Worm (Caenorhabditis elegans): Measurements from ENCODE around the gene eif-3.D.

The eif-3.D gene

DNA sequence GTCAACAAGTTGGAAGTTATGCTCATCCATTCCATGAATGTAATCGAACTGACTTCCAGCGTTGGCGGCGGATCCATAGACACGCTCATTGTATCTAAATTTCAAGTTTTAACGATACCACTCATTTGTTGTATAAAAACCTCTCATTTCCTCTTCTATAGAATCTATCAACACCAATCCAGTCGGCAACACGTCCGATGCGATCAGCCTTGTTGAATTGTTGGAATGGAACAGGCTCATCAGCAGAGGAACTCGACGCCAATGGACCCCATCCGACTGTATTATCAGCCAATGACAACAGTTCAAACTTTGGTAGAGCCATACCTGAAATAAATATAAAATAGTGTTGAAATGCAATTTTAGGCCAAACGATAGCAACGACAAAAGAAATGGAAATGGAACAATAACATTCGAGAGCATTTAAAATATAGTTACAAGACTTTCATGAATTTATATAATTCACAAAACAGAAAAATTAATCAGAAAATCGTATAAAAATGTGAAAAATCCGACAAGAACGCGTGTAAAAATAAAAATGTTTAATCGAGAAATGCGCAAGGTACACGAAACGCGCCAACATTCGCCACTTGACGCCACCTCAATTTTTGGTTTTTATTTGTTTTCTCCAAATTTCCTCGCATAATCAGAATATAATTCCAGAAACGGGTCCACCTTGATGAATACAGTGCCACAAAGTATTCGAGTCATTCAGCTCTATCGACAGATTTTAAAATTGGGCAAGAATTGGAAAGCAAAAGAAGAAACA is at the start of gene eif-3.D, which contains the start of gene R08D7.4:
TSS of gene eif-3.D (minus strand) at position 324 of the 766 bp plus-strand sequence.
TSS of gene R08D7.4 (plus strand) at position 638 of the 766 bp plus-strand sequence.
- TF ChIP-seq hlh-8 (tag; optimal IDR thresholded peaks at IDR 0.05) (no peak), tbx-7 (tag; optimal IDR thresholded peaks at IDR 0.05) (peak; percentile 20), nfya-1 (tag; optimal IDR thresholded peaks at IDR 0.05) (peak; percentile 58), hlh-13 (GFP tag; optimal IDR thresholded peaks at IDR 0.05) (no peak), ceh-9 (tag; optimal IDR thresholded peaks at IDR 0.05) (no peak), ceh-31 (tag; optimal IDR thresholded peaks at IDR 0.05) (peak; percentile 46), ttx-3 (tag; optimal IDR thresholded peaks at IDR 0.05) (no peak), ceh-34 (tag; optimal IDR thresholded peaks at IDR 0.05) (peak; percentile 45), tbx-2 (tag; optimal IDR thresholded peaks at IDR 0.05) (peak; percentile 54), lim-6 (tag; optimal IDR thresholded peaks at IDR 0.05) (no peak), ets-4 (tag; optimal IDR thresholded peaks at IDR 0.05) (peak; percentile 29), sox-2 (GFP tag; IDR thresholded peaks at IDR 0.05) (no peak), nhr-232 (tag; optimal IDR thresholded peaks at IDR 0.05) (peak; percentile 20), gmeb-2 (tag; optimal IDR thresholded peaks at IDR 0.05) (peak; percentile 42), lin-11 (tag; optimal IDR thresholded peaks at IDR 0.05) (peak; percentile 49), T23F11.4 (GFP tag; optimal IDR thresholded peaks at IDR 0.05) (no peak), K02D7.2 (tag; optimal IDR thresholded peaks at IDR 0.05) (no peak), K09A11.1 (tag; optimal IDR thresholded peaks at IDR 0.05; ENCODE audit: insufficient read depth) (no peak), hlh-30 (tag; optimal IDR thresholded peaks at IDR 0.05; ENCODE audit: insufficient read depth) (no peak), unc-55 (GFP tag; optimal IDR thresholded peaks at IDR 0.05) (no peak), sox-4 (tag; optimal IDR thresholded peaks at IDR 0.05) (peak; percentile 31), ztf-16 (tag; optimal IDR thresholded peaks at IDR 0.05) (no peak), unc-42 (tag; optimal IDR thresholded peaks at IDR 0.05) (peak; percentile 35), ceh-22 (tag; optimal IDR thresholded peaks at IDR 0.05) (no peak), nhr-11 (tag; optimal IDR thresholded peaks at IDR 0.05) (no peak), ceh-18 (tag; optimal IDR thresholded peaks at IDR 0.05) (peak; percentile 19), mec-3 (tag; optimal IDR thresholded peaks at IDR 0.05; ENCODE audit: borderline replicate concordance) (no peak), rnt-1 (tag; optimal IDR thresholded peaks at IDR 0.05) (no peak), ahr-1 (tag; optimal IDR thresholded peaks at IDR 0.05) (no peak), che-1 (tag; optimal IDR thresholded peaks at IDR 0.05) (peak; percentile 34), ceh-2 (tag; optimal IDR thresholded peaks at IDR 0.05) (peak; percentile 36), hlh-6 (tag; optimal IDR thresholded peaks at IDR 0.05) (no peak), dve-1 (tag; optimal IDR thresholded peaks at IDR 0.05) (no peak), C38D4.7 (GFP tag; optimal IDR thresholded peaks at IDR 0.05) (peak; percentile 3), F13H6.1 (tag; optimal IDR thresholded peaks at IDR 0.05) (peak; percentile 35), unc-3 (GFP tag; conservative IDR thresholded peaks at IDR 0.05) (no peak), unc-3 (tag; optimal IDR thresholded peaks at IDR 0.05) (peak; percentile 3), madf-2 (tag; optimal IDR thresholded peaks at IDR 0.05) (peak; percentile 48), hlh-15 (tag; optimal IDR thresholded peaks at IDR 0.05) (peak; percentile 57), ceh-24 (tag; optimal IDR thresholded peaks at IDR 0.05) (no peak), pqm-1 (tag; optimal IDR thresholded peaks at IDR 0.05) (no peak), pha-4 (tag; optimal IDR thresholded peaks at IDR 0.05) (no peak), ama-1 (optimal IDR thresholded peaks at IDR 0.05) (no peak), syd-9 (tag; optimal IDR thresholded peaks at IDR 0.05) (peak; percentile 61), elt-2 (tag; optimal IDR thresholded peaks at IDR 0.05) (no peak), ceh-45 (GFP tag; IDR thresholded peaks at IDR 0.05) (no peak), pag-3 (tag; optimal IDR thresholded peaks at IDR 0.05; ENCODE audit: borderline replicate concordance) (no peak), npax-4 (tag; optimal IDR thresholded peaks at IDR 0.05) (no peak), ceh-19 (GFP tag; optimal IDR thresholded peaks at IDR 0.05) (peak; percentile 14), Y22D7AL.16 (tag; optimal IDR thresholded peaks at IDR 0.05) (no peak), unc-86 (tag; optimal IDR thresholded peaks at IDR 0.05) (no peak), sdc-2 (tag; optimal IDR thresholded peaks at IDR 0.05) (no peak)

Data from whole organism, late embryonic.